Fruit fly (Drosophila melanogaster): ENCODE results near the gene KrT95D.

- TF ChIP-seq CG8478 (optimal IDR thresholded peaks at IDR 0.05) (no peak), usp (GFP tag; optimal IDR thresholded peaks at IDR 0.05) (no peak), psq (optimal IDR thresholded peaks at IDR 0.05) (no peak), EcR (GFP tag; optimal IDR thresholded peaks at IDR 0.05) (no peak), pan (optimal IDR thresholded peaks at IDR 0.05) (no peak), Dll (optimal IDR thresholded peaks at IDR 0.05) (no peak)
Observed at dm6 chr3R:24012038-24012693, 19.5 kb downstream of the KrT95D start.

Data from whole organism.